Fruit fly (Drosophila melanogaster): ENCODE measurements around the gene Dnai2.

Gene Dnai2

DNA sequence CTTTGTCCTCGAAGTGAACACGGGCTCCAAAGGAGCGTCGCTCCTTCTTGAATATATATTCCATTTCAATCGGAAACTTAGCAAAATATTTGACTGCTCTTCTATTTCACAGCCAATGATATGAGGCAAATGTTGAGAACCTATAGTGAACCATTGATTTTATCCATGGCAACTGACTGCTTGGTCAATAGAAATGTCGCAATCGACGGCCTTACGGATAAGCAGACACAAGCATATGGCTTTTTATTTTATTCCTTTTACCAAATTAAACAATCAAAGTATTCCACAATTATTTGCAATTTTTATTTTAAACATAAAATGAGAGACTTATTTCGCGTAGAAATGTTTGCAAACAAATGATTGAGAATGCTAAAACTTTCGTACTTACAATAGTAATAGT, at the start of gene Dnai2:
Gene Dnai2, minus strand, starts transcription at position 101 of the 400 bp plus-strand sequence.
- TF ChIP-seq fkh (GFP tag; optimal IDR thresholded peaks at IDR 0.05): no peak
- TF ChIP-seq CG32006 (GFP tag; optimal IDR thresholded peaks at IDR 0.05): no peak
- no peak for TF ChIP-seq dsx (GFP tag; optimal IDR thresholded peaks at IDR 0.05; ENCODE audit: poor library complexity, severe bottlenecking)
- no peak for TF ChIP-seq Eip75B (GFP tag; optimal IDR thresholded peaks at IDR 0.05)
- TF ChIP-seq CG1621 (tag; optimal IDR thresholded peaks at IDR 0.05): no peak
- no peak for TF ChIP-seq CG9139 (GFP tag; optimal IDR thresholded peaks at IDR 0.05)
- TF ChIP-seq eg (GFP tag; IDR thresholded peaks at IDR 0.05): no peak
- TF ChIP-seq CG16779 (tag; optimal IDR thresholded peaks at IDR 0.05): no peak
- TF ChIP-seq CG6163 (GFP tag; IDR thresholded peaks at IDR 0.05): no peak
- TF ChIP-seq OdsH (GFP tag; optimal IDR thresholded peaks at IDR 0.05): no peak
- no peak for TF ChIP-seq Ets21C (GFP tag; optimal IDR thresholded peaks at IDR 0.05)

DNA sequence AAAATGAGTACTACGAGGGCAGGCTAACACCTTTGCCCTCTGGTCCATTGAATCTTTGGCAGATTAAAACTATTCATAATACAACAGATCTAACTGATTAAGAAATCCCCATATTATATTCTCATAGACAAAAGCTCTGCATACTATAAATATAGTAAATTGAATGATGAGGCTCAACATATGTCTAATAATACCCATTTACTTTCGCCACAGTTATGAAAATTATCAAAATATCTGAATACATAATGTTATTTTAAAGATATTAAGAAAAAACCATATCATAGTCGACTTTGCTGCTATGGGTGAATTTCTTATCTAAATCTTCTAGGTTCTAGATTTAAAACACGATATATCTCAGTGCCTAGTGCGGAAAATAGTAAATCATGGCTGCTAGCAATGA, 32.8 kb upstream of the Dnai2 start, which contains the start of gene CG32087:
Gene CG32087, plus strand, starts transcription at position 301 of the 400 bp plus-strand sequence.
- TF ChIP-seq salr (GFP tag; optimal IDR thresholded peaks at IDR 0.05) (no peak), Hr39 (GFP tag; optimal IDR thresholded peaks at IDR 0.05) (no peak), lz (GFP tag; optimal IDR thresholded peaks at IDR 0.05) (no peak), CG10669 (GFP tag; optimal IDR thresholded peaks at IDR 0.05) (no peak), Gug (GFP tag; IDR thresholded peaks at IDR 0.05) (no peak), spab (GFP tag; optimal IDR thresholded peaks at IDR 0.05) (no peak), ss (GFP tag; optimal IDR thresholded peaks at IDR 0.05) (no peak), CG11294 (GFP tag; IDR thresholded peaks at IDR 0.05) (no peak), CG3919 (GFP tag; optimal IDR thresholded peaks at IDR 0.05) (no peak), CG11762 (GFP tag; optimal IDR thresholded peaks at IDR 0.05; ENCODE audit: insufficient read depth) (no peak), CG31627 (GFP tag; optimal IDR thresholded peaks at IDR 0.05) (no peak), CG10631 (GFP tag; optimal IDR thresholded peaks at IDR 0.05) (no peak), Sox15 (GFP tag; optimal IDR thresholded peaks at IDR 0.05) (no peak), Eip75B (GFP tag; optimal IDR thresholded peaks at IDR 0.05) (no peak), achi (GFP tag; optimal IDR thresholded peaks at IDR 0.05) (no peak), CG16779 (tag; optimal IDR thresholded peaks at IDR 0.05) (no peak), CG6854 (GFP tag; optimal IDR thresholded peaks at IDR 0.05) (no peak), dac (GFP tag; optimal IDR thresholded peaks at IDR 0.05) (no peak)

DNA sequence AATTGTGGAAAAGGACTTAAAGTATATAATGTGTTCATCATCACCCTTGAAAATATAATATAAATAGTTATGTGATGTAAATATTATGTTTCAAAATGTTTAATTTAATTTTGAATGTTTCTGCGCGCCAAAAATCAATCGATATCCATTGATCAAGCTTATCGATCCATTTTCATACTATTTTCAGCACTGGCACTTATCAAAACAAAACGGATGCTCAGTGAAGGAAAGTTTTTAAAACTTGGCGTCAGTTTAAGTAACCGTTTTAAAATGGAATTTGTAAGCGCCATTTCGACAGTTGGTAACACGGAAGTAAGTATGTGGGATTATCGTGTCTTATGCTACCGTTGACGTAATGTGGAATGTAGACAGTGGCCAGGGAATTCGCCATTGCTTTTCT, 29.1 kb upstream of the Dnai2 start, which contains the start of gene sunn:
Gene sunn, plus strand, starts transcription at position 202 of the 400 bp plus-strand sequence.
- TF ChIP-seq Blimp-1 (GFP tag; optimal IDR thresholded peaks at IDR 0.05) (no peak), CG6163 (GFP tag; IDR thresholded peaks at IDR 0.05) (no peak), achi (GFP tag; optimal IDR thresholded peaks at IDR 0.05) (no peak), CG8319 (GFP tag; optimal IDR thresholded peaks at IDR 0.05) (no peak), CG10631 (GFP tag; optimal IDR thresholded peaks at IDR 0.05) (no peak), CG34406 (GFP tag; optimal IDR thresholded peaks at IDR 0.05) (no peak), svp (GFP tag) (peak; percentile 42)

DNA sequence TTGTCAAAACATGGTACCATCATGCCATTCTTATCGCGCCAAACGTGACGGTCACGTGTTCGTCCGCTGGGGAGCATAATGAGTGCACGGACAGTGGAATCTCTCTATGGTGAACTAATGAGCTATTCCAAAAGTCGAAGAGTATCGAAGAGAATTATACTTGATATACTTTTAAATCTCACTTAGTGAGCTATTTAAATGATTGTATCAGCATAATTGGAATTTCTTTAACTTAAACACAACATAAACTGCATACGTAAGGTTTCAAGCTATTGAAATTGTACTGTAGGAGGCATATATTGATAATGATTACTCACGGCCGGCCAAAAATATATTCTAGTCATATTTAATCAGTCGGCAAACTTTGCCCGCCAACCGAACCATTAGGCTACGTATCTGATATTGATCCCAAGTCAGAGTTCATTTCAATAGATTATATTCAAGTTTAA, 22.5 kb upstream of the Dnai2 start:
- TF ChIP-seq CG31627 (GFP tag; optimal IDR thresholded peaks at IDR 0.05): no peak
- TF ChIP-seq net (GFP tag; optimal IDR thresholded peaks at IDR 0.05): no peak
- TF ChIP-seq vri (GFP tag; optimal IDR thresholded peaks at IDR 0.05): no peak
- no peak for TF ChIP-seq CG8319 (GFP tag; optimal IDR thresholded peaks at IDR 0.05)
- no peak for TF ChIP-seq CG15336 (GFP tag; IDR thresholded peaks at IDR 0.05)
- no peak for TF ChIP-seq Sox15 (GFP tag; optimal IDR thresholded peaks at IDR 0.05)
- TF ChIP-seq fd59A (GFP tag; optimal IDR thresholded peaks at IDR 0.05): no peak
- no peak for TF ChIP-seq CG8632 (GFP tag; optimal IDR thresholded peaks at IDR 0.05)
- TF ChIP-seq Met (GFP tag; optimal IDR thresholded peaks at IDR 0.05): peak; percentile 11
- no peak for TF ChIP-seq CG11902 (GFP tag; optimal IDR thresholded peaks at IDR 0.05)
- no peak for TF ChIP-seq CG34406 (GFP tag; optimal IDR thresholded peaks at IDR 0.05)
- TF ChIP-seq eg (GFP tag; IDR thresholded peaks at IDR 0.05): no peak
- no peak for TF ChIP-seq CG3032 (tag; optimal IDR thresholded peaks at IDR 0.05)
- TF ChIP-seq CG6808 (GFP tag; optimal IDR thresholded peaks at IDR 0.05): no peak
- no peak for TF ChIP-seq spab (GFP tag; optimal IDR thresholded peaks at IDR 0.05)
- no peak for TF ChIP-seq CG1621 (tag; optimal IDR thresholded peaks at IDR 0.05)
- TF ChIP-seq dac (GFP tag; optimal IDR thresholded peaks at IDR 0.05): no peak
- TF ChIP-seq Smox (GFP tag; optimal IDR thresholded peaks at IDR 0.05): no peak
- TF ChIP-seq Blimp-1 (GFP tag; optimal IDR thresholded peaks at IDR 0.05): no peak
- TF ChIP-seq Ets96B (tag; optimal IDR thresholded peaks at IDR 0.05): no peak
- TF ChIP-seq CG4318 (GFP tag; optimal IDR thresholded peaks at IDR 0.05): no peak
- TF ChIP-seq Eip75B (GFP tag; optimal IDR thresholded peaks at IDR 0.05): no peak
- TF ChIP-seq CG10631 (GFP tag; optimal IDR thresholded peaks at IDR 0.05): no peak
- no peak for TF ChIP-seq CG7368 (GFP tag; optimal IDR thresholded peaks at IDR 0.05)
- TF ChIP-seq Ets21C (GFP tag; optimal IDR thresholded peaks at IDR 0.05): no peak
- TF ChIP-seq Eip78C (GFP tag): peak; percentile 39
- peak; percentile 8 for TF ChIP-seq Hr39 (GFP tag; optimal IDR thresholded peaks at IDR 0.05)
